Worm (Caenorhabditis elegans) whole organism, L2 larva: ENCODE measurements around the gene str-171.
"Not testable (repeated sequence)": the region's sequence is repeated elsewhere in the genome, so short reads cannot be mapped to it uniquely, and the experiment has no call there.

Experiments used
- ama-1 ChIP-seq: fragments of 150-350 bp; optimal IDR thresholded peaks from 2 replicates; lab custom pipeline; 2018; ENCODE audit warnings: inconsistent platforms
- lin-39 ChIP-seq: fragments of 150-350 bp; optimal IDR thresholded peaks from 2 replicates; lab custom pipeline; 2014; ENCODE audit warnings: missing biosample characterization, missing genetic modification reagents, missing genetic modification characterization
- mdl-1 ChIP-seq, 2 experiments: fragments of 150-350 bp in 1 of 2; sonication (generic microtip) in 1 of 2; optimal IDR thresholded peaks; 2 replicates each; lab custom pipeline; 2017; ENCODE audit warnings: missing biosample characterization in 2 of 2, missing genetic modification characterization in 2 of 2
- skn-1 ChIP-seq: sonication (generic microtip); optimal IDR thresholded peaks from 2 replicates; lab custom pipeline; 2017; ENCODE audit warnings: missing biosample characterization, missing genetic modification characterization

- not testable (repeated sequence) for TF ChIP-seq skn-1 (tag; lab: Kevin White, UChicago); ama-1 (lab: Kevin White, UChicago); lin-39 (tag; lab: Kevin White, UChicago); mdl-1 (tag; optimal IDR thresholded peaks at IDR 0.05; lab: Kevin White, UChicago)
Measured at ce11 chrV:15105893-15106598, 26.3 kb downstream of the str-171 start, which contains the start of gene C01G10.14.
